Fruit fly (Drosophila melanogaster) whole organism, embryonic: Measurements from ENCODE around the gene CG32448.

ENCODE experiments used
- Ada2b ChIP-seq: fragments of 200-800 bp; sonication (Bioruptor generic); IDR thresholded peaks from 2 replicates; pipeline ENCODE4 v1.3.6; 2022; ENCODE audit warnings: missing biosample characterization, missing genetic modification characterization
- Adf1 ChIP-seq: fragments of 200-800 bp; sonication (Bioruptor generic); IDR thresholded peaks from 2 replicates; pipeline ENCODE4 v1.3.6; 2022; ENCODE audit warnings: missing biosample characterization, missing genetic modification characterization
- Atf-2 ChIP-seq: fragments of 200-800 bp; sonication (Bioruptor generic); optimal IDR thresholded peaks from 2 replicates; lab custom pipeline; 2016; ENCODE audit warnings: missing biosample characterization, missing genetic modification characterization
- CG10147 ChIP-seq: fragments of 200-800 bp; sonication (Bioruptor generic); optimal IDR thresholded peaks from 2 replicates; lab custom pipeline; 2019; ENCODE audit warnings: missing biosample characterization, mild to moderate bottlenecking, missing genetic modification characterization, moderate library complexity
- CG11247 ChIP-seq: fragments of 200-800 bp; sonication (Bioruptor generic); IDR thresholded peaks from 2 replicates; pipeline ENCODE4 v1.3.6; 2022; ENCODE audit warnings: missing biosample characterization, missing genetic modification characterization
- CG11398 ChIP-seq: fragments of 200-800 bp; sonication (Bioruptor generic); optimal IDR thresholded peaks from 2 replicates; lab custom pipeline; 2016; ENCODE audit warnings: missing biosample characterization, missing genetic modification characterization
- CG11560 ChIP-seq: fragments of 200-800 bp; sonication (Bioruptor generic); IDR thresholded peaks from 3 replicates; pipeline ENCODE4 v1.3.6; 2022; ENCODE audit warnings: missing biosample characterization, missing genetic modification characterization
- CG11723 ChIP-seq: fragments of 200-800 bp; sonication (Bioruptor generic); optimal IDR thresholded peaks from 2 replicates; lab custom pipeline; 2017; ENCODE audit warnings: missing biosample characterization, mild to moderate bottlenecking, missing genetic modification characterization
- CG1233 ChIP-seq: fragments of 200-800 bp; sonication (Bioruptor generic); optimal IDR thresholded peaks from 4 replicates; lab custom pipeline; 2018; ENCODE audit warnings: missing biosample characterization, mild to moderate bottlenecking, missing genetic modification characterization
- CG12391 ChIP-seq: fragments of 200-800 bp; sonication (Bioruptor generic); optimal IDR thresholded peaks from 3 replicates; lab custom pipeline; 2018; ENCODE audit warnings: missing biosample characterization, mild to moderate bottlenecking, missing genetic modification characterization, moderate library complexity
- CG12744 ChIP-seq: fragments of 200-800 bp; sonication (Bioruptor generic); optimal IDR thresholded peaks from 2 replicates; lab custom pipeline; 2016; ENCODE audit warnings: missing biosample characterization, missing genetic modification characterization
- CG13123 ChIP-seq: fragments of 200-800 bp; sonication (Bioruptor generic); optimal IDR thresholded peaks from 2 replicates; lab custom pipeline; 2016; ENCODE audit warnings: missing biosample characterization, missing genetic modification characterization
- CG14050 ChIP-seq: fragments of 200-800 bp; sonication (Bioruptor generic); IDR thresholded peaks from 3 replicates; pipeline ENCODE4 v1.3.6; 2022; ENCODE audit warnings: missing biosample characterization, missing genetic modification characterization
- CG14441 ChIP-seq: fragments of 200-800 bp; sonication (Bioruptor generic); IDR thresholded peaks from 2 replicates; pipeline ENCODE4 v1.3.6; 2022; ENCODE audit warnings: missing biosample characterization, missing genetic modification characterization
- CG15696 ChIP-seq: fragments of 200-800 bp; sonication (Bioruptor generic); optimal IDR thresholded peaks from 2 replicates; lab custom pipeline; 2019; ENCODE audit warnings: missing biosample characterization, mild to moderate bottlenecking, missing genetic modification characterization, moderate library complexity
- CG16813 ChIP-seq: fragments of 200-800 bp; sonication (Bioruptor generic); IDR thresholded peaks from 3 replicates; pipeline ENCODE4 v1.3.6; 2022; ENCODE audit warnings: missing biosample characterization, missing genetic modification characterization; ENCODE audit not compliant: partially characterized antibody
- CG16863 ChIP-seq: fragments of 200-800 bp; sonication (Bioruptor generic); optimal IDR thresholded peaks from 3 replicates; lab custom pipeline; 2016; ENCODE audit warnings: missing biosample characterization, missing genetic modification characterization
- CG17385 ChIP-seq: fragments of 200-800 bp; sonication (Bioruptor generic); optimal IDR thresholded peaks from 3 replicates; lab custom pipeline; 2018; ENCODE audit warnings: missing biosample characterization, mild to moderate bottlenecking, missing genetic modification characterization
- CG1792 ChIP-seq: fragments of 200-800 bp; sonication (Bioruptor generic); optimal IDR thresholded peaks from 2 replicates; lab custom pipeline; 2016; ENCODE audit warnings: missing biosample characterization, missing genetic modification characterization
- CG2116 ChIP-seq: fragments of 200-800 bp; sonication (Bioruptor generic); optimal IDR thresholded peaks from 3 replicates; lab custom pipeline; 2018; ENCODE audit warnings: missing biosample characterization, mild to moderate bottlenecking, missing genetic modification characterization
- CG2129 ChIP-seq: fragments of 200-800 bp; sonication (Bioruptor generic); IDR thresholded peaks from 2 replicates; pipeline ENCODE4 v1.3.6; 2022; ENCODE audit warnings: missing biosample characterization, missing genetic modification characterization; ENCODE audit not compliant: partially characterized antibody
- CG3281 ChIP-seq: fragments of 200-800 bp; sonication (Bioruptor generic); optimal IDR thresholded peaks from 3 replicates; lab custom pipeline; 2017; ENCODE audit warnings: missing biosample characterization, mild to moderate bottlenecking, missing genetic modification characterization
- CG4404 ChIP-seq: fragments of 200-800 bp; sonication (Bioruptor generic); IDR thresholded peaks from 2 replicates; pipeline ENCODE4 v1.3.6; 2022; ENCODE audit warnings: missing biosample characterization, missing genetic modification characterization
- CG4617 ChIP-seq: fragments of 200-800 bp; sonication (Bioruptor generic); optimal IDR thresholded peaks from 3 replicates; lab custom pipeline; 2016; ENCODE audit warnings: missing biosample characterization, missing genetic modification characterization, borderline replicate concordance
- CG6254 ChIP-seq: fragments of 200-800 bp; sonication (Bioruptor generic); optimal IDR thresholded peaks from 3 replicates; lab custom pipeline; 2017; ENCODE audit warnings: mild to moderate bottlenecking, missing biosample characterization, missing genetic modification reagents, missing genetic modification characterization
- CG7357 ChIP-seq: fragments of 200-800 bp; sonication (Bioruptor generic); IDR thresholded peaks from 3 replicates; pipeline ENCODE4 v1.3.6; 2022; ENCODE audit warnings: missing biosample characterization, missing genetic modification characterization
- CG8089 ChIP-seq: fragments of 200-800 bp; sonication (Bioruptor generic); optimal IDR thresholded peaks from 3 replicates; lab custom pipeline; 2016; ENCODE audit warnings: missing biosample characterization, missing genetic modification characterization
- Dref ChIP-seq: fragments of 200-800 bp; sonication (Bioruptor generic); IDR thresholded peaks from 2 replicates; pipeline ENCODE4 v1.3.6; 2022; ENCODE audit warnings: missing biosample characterization, missing genetic modification characterization
- E2f2 ChIP-seq: fragments of 200-800 bp; sonication (Bioruptor generic); IDR thresholded peaks from 2 replicates; pipeline ENCODE4 v1.3.6; 2022; ENCODE audit warnings: missing biosample characterization, missing genetic modification characterization
- H15 ChIP-seq: fragments of 200-800 bp; sonication (Bioruptor generic); IDR thresholded peaks from 3 replicates; pipeline ENCODE4 v1.3.6; 2022; ENCODE audit warnings: missing biosample characterization, missing genetic modification characterization
- Hsf ChIP-seq: fragments of 200-800 bp; sonication (Bioruptor generic); optimal IDR thresholded peaks from 3 replicates; lab custom pipeline; 2016; ENCODE audit warnings: missing biosample characterization, missing genetic modification characterization
- Kr ChIP-seq: fragments of 200-800 bp; sonication (Bioruptor generic); optimal IDR thresholded peaks from 2 replicates; lab custom pipeline; 2017; ENCODE audit warnings: missing biosample characterization, mild to moderate bottlenecking, missing genetic modification characterization
- Lhr ChIP-seq: fragments of 200-800 bp; sonication (Bioruptor generic); optimal IDR thresholded peaks from 3 replicates; lab custom pipeline; 2017; ENCODE audit warnings: mild to moderate bottlenecking, missing biosample characterization, missing genetic modification reagents, missing genetic modification characterization
- Lim3 ChIP-seq: fragments of 200-800 bp; sonication (Bioruptor generic); IDR thresholded peaks from 2 replicates; pipeline ENCODE4 v1.3.6; 2022; ENCODE audit warnings: missing biosample characterization, missing genetic modification characterization
- MBD-R2 ChIP-seq: fragments of 200-800 bp; sonication (Bioruptor generic); IDR thresholded peaks from 2 replicates; pipeline ENCODE4 v1.3.6; 2022; ENCODE audit warnings: missing biosample characterization, missing genetic modification characterization
- Myb ChIP-seq: fragments of 200-800 bp; sonication (Bioruptor generic); optimal IDR thresholded peaks from 2 replicates; lab custom pipeline; 2016; ENCODE audit warnings: missing biosample characterization, missing genetic modification characterization
- Neu2 ChIP-seq: fragments of 200-800 bp; sonication (Bioruptor generic); optimal IDR thresholded peaks from 3 replicates; lab custom pipeline; 2016; ENCODE audit warnings: missing biosample characterization, missing genetic modification characterization, borderline replicate concordance
- Poxn ChIP-seq: fragments of 200-800 bp; sonication (Bioruptor generic); IDR thresholded peaks from 2 replicates; pipeline ENCODE4 v1.3.6; 2022; ENCODE audit warnings: missing biosample characterization, missing genetic modification characterization
- Xbp1 ChIP-seq: fragments of 200-800 bp; sonication (Bioruptor generic); optimal IDR thresholded peaks from 3 replicates; lab custom pipeline; 2016; ENCODE audit warnings: missing biosample characterization, mild to moderate bottlenecking, missing genetic modification characterization
- ab ChIP-seq: fragments of 200-800 bp; sonication (Bioruptor generic); optimal IDR thresholded peaks from 2 replicates; lab custom pipeline; 2016; ENCODE audit warnings: missing biosample characterization, missing genetic modification characterization
- ap ChIP-seq: fragments of 200-800 bp; sonication (Bioruptor generic); IDR thresholded peaks from 2 replicates; pipeline ENCODE4 v1.3.6; 2022; ENCODE audit warnings: missing biosample characterization, missing genetic modification characterization
- bab2 ChIP-seq: fragments of 200-800 bp; sonication (Bioruptor generic); optimal IDR thresholded peaks from 2 replicates; lab custom pipeline; 2016; ENCODE audit warnings: missing biosample characterization, missing genetic modification characterization
- bcd ChIP-seq: fragments of 200-800 bp; sonication (Bioruptor generic); optimal IDR thresholded peaks from 2 replicates; lab custom pipeline; 2017; ENCODE audit warnings: missing biosample characterization, mild to moderate bottlenecking, missing genetic modification characterization
- bowl ChIP-seq: fragments of 200-800 bp; sonication (Bioruptor generic); IDR thresholded peaks from 2 replicates; pipeline ENCODE4 v1.3.6; 2022; ENCODE audit warnings: missing biosample characterization, missing genetic modification characterization
- eyg ChIP-seq: fragments of 200-800 bp; sonication (Bioruptor generic); optimal IDR thresholded peaks from 3 replicates; lab custom pipeline; 2016; ENCODE audit warnings: missing biosample characterization, missing genetic modification characterization
- fru ChIP-seq: fragments of >200 bp; optimal IDR thresholded peaks from 2 replicates; lab custom pipeline; 2017
- hb ChIP-seq: fragments of 200-800 bp; sonication (Bioruptor generic); IDR thresholded peaks from 3 replicates; pipeline ENCODE4 v1.3.6; 2022; ENCODE audit warnings: missing biosample characterization, missing genetic modification characterization; ENCODE audit not compliant: partially characterized antibody
- lbe ChIP-seq: fragments of 200-800 bp; sonication (Bioruptor generic); optimal IDR thresholded peaks from 2 replicates; lab custom pipeline; 2016; ENCODE audit warnings: missing biosample characterization, mild to moderate bottlenecking, missing genetic modification characterization
- mirr ChIP-seq: fragments of 200-800 bp; sonication (Bioruptor generic); optimal IDR thresholded peaks from 3 replicates; lab custom pipeline; 2018; ENCODE audit warnings: missing biosample characterization, mild to moderate bottlenecking, missing genetic modification characterization
- mld ChIP-seq: fragments of 200-800 bp; sonication (Bioruptor generic); IDR thresholded peaks from 3 replicates; pipeline ENCODE4 v1.3.6; 2022; ENCODE audit warnings: missing biosample characterization, missing genetic modification characterization; ENCODE audit not compliant: partially characterized antibody
- row ChIP-seq: fragments of 200-800 bp; sonication (Bioruptor generic); IDR thresholded peaks from 3 replicates; pipeline ENCODE4 v1.3.6; 2022; ENCODE audit warnings: missing biosample characterization, missing genetic modification characterization
- trh ChIP-seq: fragments of 200-800 bp; sonication (Bioruptor generic); optimal IDR thresholded peaks from 2 replicates; lab custom pipeline; 2016; ENCODE audit warnings: missing biosample characterization, missing genetic modification characterization
- zfh2 ChIP-seq: fragments of 200-800 bp; sonication (Bioruptor generic); optimal IDR thresholded peaks from 2 replicates; lab custom pipeline; 2016; ENCODE audit warnings: missing biosample characterization, missing genetic modification characterization

Gene CG32448

dm6 chr3L:21841079-21841478 lies 12.8 kb upstream of the CG32448 start, which contains the start of gene P5CDh1 (continued):
- TF ChIP-seq CG1233 (peak; percentile 6), CG13123 (GFP tag; lab: Kevin White, UChicago) (no peak), CG17385 (GFP tag; lab: Kevin White, UChicago) (no peak), trh (GFP tag; lab: Kevin White, UChicago) (no peak), CG11247 (GFP tag; lab: Robert Waterston, UW) (peak; percentile 58; the same call in 1 of the 2 replicates), Lim3 (GFP tag; lab: Robert Waterston, UW) (no peak), CG16863 (GFP tag; lab: Kevin White, UChicago) (no peak), bowl (GFP tag; lab: Robert Waterston, UW) (no peak), mirr (GFP tag; lab: Kevin White, UChicago) (peak; percentile 3), ab (no peak), Atf-2 (GFP tag; lab: Kevin White, UChicago) (no peak), CG14441 (GFP tag; lab: Robert Waterston, UW) (no peak), mld (peak; percentile 74; the same call in 1 of the 3 replicates), E2f2 (peak; percentile 99), Lhr (no peak), CG12391 (tag; lab: Kevin White, UChicago) (no peak), CG2116 (GFP tag; lab: Kevin White, UChicago) (peak; percentile 90), bcd (GFP tag; lab: Kevin White, UChicago) (peak; percentile 1), CG2129 (GFP tag; lab: Robert Waterston, UW) (peak; percentile 58), lbe (GFP tag; lab: Kevin White, UChicago) (no peak), bab2 (no peak), MBD-R2 (GFP tag; lab: Robert Waterston, UW) (peak; percentile 62), Poxn (GFP tag; lab: Robert Waterston, UW) (no peak), CG6254 (GFP tag; lab: Kevin White, UChicago) (no peak), CG8089 (GFP tag; lab: Kevin White, UChicago) (peak; percentile 15), CG14050 (no peak), CG11560 (no peak), CG3281 (GFP tag; lab: Kevin White, UChicago) (no peak), CG4617 (GFP tag; lab: Kevin White, UChicago) (no peak), CG16813 (GFP tag; lab: Robert Waterston, UW) (peak; percentile 81), eyg (GFP tag; lab: Kevin White, UChicago) (no peak), CG7357 (GFP tag; lab: Robert Waterston, UW) (no peak), CG15696 (tag; lab: Kevin White, UChicago) (no peak), ap (GFP tag; lab: Robert Waterston, UW) (no peak), H15 (GFP tag; lab: Robert Waterston, UW) (0 out of 3 replicates have a peak, but pooled peaks have one; percentile 26), CG12744 (GFP tag; lab: Kevin White, UChicago) (no peak), row (GFP tag; lab: Robert Waterston, UW) (peak; percentile 38; the same call in 2 of the 3 replicates), CG1792 (GFP tag; lab: Kevin White, UChicago) (peak; percentile 14), Adf1 (GFP tag; lab: Robert Waterston, UW) (no peak), Hsf (GFP tag; lab: Kevin White, UChicago) (peak; percentile 25), Myb (GFP tag; lab: Kevin White, UChicago) (peak; percentile 92), Neu2 (GFP tag; lab: Kevin White, UChicago) (no peak), zfh2 (GFP tag; lab: Kevin White, UChicago) (peak; percentile 49), CG4404 (GFP tag; lab: Robert Waterston, UW) (no peak), Dref (GFP tag; lab: Robert Waterston, UW) (peak; percentile 98), Xbp1 (peak; percentile 23), Kr (no peak), CG11723 (GFP tag; lab: Kevin White, UChicago) (no peak), CG11398 (GFP tag; lab: Kevin White, UChicago) (no peak), CG10147 (GFP tag; lab: Kevin White, UChicago) (no peak), fru (no peak), hb (peak; percentile 78), Ada2b (GFP tag; lab: Robert Waterston, UW) (no peak)
